Worm (Caenorhabditis elegans): Measurements from ENCODE around the gene Y105C5A.9.
"Not testable (repeated sequence)": the region's sequence is repeated elsewhere in the genome, so short reads cannot be mapped to it uniquely, and the experiment has no call there.

Gene Y105C5A.9

ce11 chrIV:15641699-15642098 lies 10.4 kb downstream of the Y105C5A.9 start, which contains the start of gene Y105C5A.12:
Gene Y105C5A.12 (minus strand): TSS chrIV:15641799.
- not testable (repeated sequence) for TF ChIP-seq aly-2 (tag; optimal IDR thresholded peaks at IDR 0.05); tag-97 (GFP tag; IDR thresholded peaks at IDR 0.05); R02D3.7 (tag; optimal IDR thresholded peaks at IDR 0.05)

- peak; percentile 71 for TF ChIP-seq nhr-77 (tag; optimal IDR thresholded peaks at IDR 0.05)
- peak; percentile 83 to 92 for TF ChIP-seq lsy-2 (tag; optimal IDR thresholded peaks at IDR 0.05)
- TF ChIP-seq aha-1 (tag), result peak; percentile 99
- TF ChIP-seq ceh-20 (GFP tag; IDR thresholded peaks at IDR 0.05), result peak; percentile 77
- TF ChIP-seq ces-1 (GFP tag; optimal IDR thresholded peaks at IDR 0.05), result peak; percentile 55
- TF ChIP-seq zfp-2 (tag; optimal IDR thresholded peaks at IDR 0.05), result peak; percentile 28
- TF ChIP-seq mdt-29 (GFP tag; IDR thresholded peaks at IDR 0.05), result 0 out of 2 replicates have a peak, but pooled peaks have one; percentile 20
- TF ChIP-seq arid-1 (GFP tag; conservative IDR thresholded peaks at IDR 0.05), result peak; percentile 73
- peak; percentile 86 for TF ChIP-seq mep-1 (tag; optimal IDR thresholded peaks at IDR 0.05)
- 0 out of 2 replicates have a peak, but pooled peaks have one; percentile 44 for TF ChIP-seq snpc-1.2 (GFP tag; IDR thresholded peaks at IDR 0.05)
- peak; percentile 90 for TF ChIP-seq ctbp-1 (GFP tag; IDR thresholded peaks at IDR 0.05)
- TF ChIP-seq rbr-2 (tag; optimal IDR thresholded peaks at IDR 0.05), result peak; percentile 92
- peak; percentile 79 for TF ChIP-seq lin-38 (GFP tag; IDR thresholded peaks at IDR 0.05)
- TF ChIP-seq ztf-7 (tag; optimal IDR thresholded peaks at IDR 0.05), result peak; percentile 64
- TF ChIP-seq gei-8 (GFP tag; optimal IDR thresholded peaks at IDR 0.05), result peak; percentile 19
- TF ChIP-seq tra-1 (GFP tag; IDR thresholded peaks at IDR 0.05), result 0 out of 2 replicates have a peak, but pooled peaks have one; percentile 21
- peak; percentile 77 for TF ChIP-seq egl-43 (GFP tag; IDR thresholded peaks at IDR 0.05)
- TF ChIP-seq daf-19 (GFP tag; conservative IDR thresholded peaks at IDR 0.05), result peak; percentile 81; the same call in 1 of the 2 replicates
- TF ChIP-seq jun-1 (tag; optimal IDR thresholded peaks at IDR 0.05), result peak; percentile 64
- peak; percentile 70; the same call in 1 of the 2 replicates for TF ChIP-seq php-3 (GFP tag; IDR thresholded peaks at IDR 0.05)
- peak; percentile 68 for TF ChIP-seq nhr-28 (tag; optimal IDR thresholded peaks at IDR 0.05)
- peak; percentile 85 for TF ChIP-seq dve-1 (tag; optimal IDR thresholded peaks at IDR 0.05; ENCODE audit: insufficient read depth)
- TF ChIP-seq spr-3 (GFP tag; optimal IDR thresholded peaks at IDR 0.05), result peak; percentile 22
- TF ChIP-seq fkh-10 (GFP tag; optimal IDR thresholded peaks at IDR 0.05), result peak; percentile 56
- TF ChIP-seq dmd-6 (GFP tag; IDR thresholded peaks at IDR 0.05), result peak; percentile 81
- TF ChIP-seq pha-4 (GFP tag; IDR thresholded peaks at IDR 0.05), result peak; percentile 72
- peak; percentile 36 for TF ChIP-seq pha-4 (tag; optimal IDR thresholded peaks at IDR 0.05)
- peak; percentile 54; the same call in 1 of the 2 replicates for TF ChIP-seq lin-29 (GFP tag; IDR thresholded peaks at IDR 0.05)
- TF ChIP-seq unc-62 (GFP tag; optimal IDR thresholded peaks at IDR 0.05 in 1 of 2), result peak in 1 of 2 experiments; percentile 99
- not testable (repeated sequence) for TF ChIP-seq unc-62 (tag; optimal IDR thresholded peaks at IDR 0.05)
- peak; percentile 93 for TF ChIP-seq hlh-30 (tag; optimal IDR thresholded peaks at IDR 0.05; ENCODE audit: insufficient read depth)
- TF ChIP-seq lin-13 (GFP tag; optimal IDR thresholded peaks at IDR 0.05), result peak; percentile 57
- peak; percentile 72 for TF ChIP-seq spr-1 (tag; optimal IDR thresholded peaks at IDR 0.05)
- TF ChIP-seq nhr-42 (GFP tag; IDR thresholded peaks at IDR 0.05), result peak; percentile 60; the same call in 1 of the 2 replicates
- peak; percentile 86 for TF ChIP-seq F37D6.2 (tag; optimal IDR thresholded peaks at IDR 0.05)
- peak; percentile 76 for TF ChIP-seq zip-2 (tag; optimal IDR thresholded peaks at IDR 0.05)
- peak in 1 of 2 experiments; percentile 12 for TF ChIP-seq daf-16 (GFP tag; optimal IDR thresholded peaks at IDR 0.05)
- TF ChIP-seq daf-16 (tag; optimal IDR thresholded peaks at IDR 0.05), result peak; percentile 82
- peak; percentile 47 for TF ChIP-seq nhr-25 (tag; optimal IDR thresholded peaks at IDR 0.05; ENCODE audit: borderline replicate concordance, insufficient read depth)
- TF ChIP-seq nhr-48 (tag; optimal IDR thresholded peaks at IDR 0.05), result peak; percentile 52
- TF ChIP-seq mxl-3 (GFP tag; optimal IDR thresholded peaks at IDR 0.05), result peak; percentile 61
- peak; percentile 38 for TF ChIP-seq nhr-11 (tag; optimal IDR thresholded peaks at IDR 0.05)
- TF ChIP-seq F10B5.3 (tag; optimal IDR thresholded peaks at IDR 0.05), result peak; percentile 53
- peak; percentile 59; the same call in 1 of the 2 replicates for TF ChIP-seq saeg-2 (GFP tag; IDR thresholded peaks at IDR 0.05)
Observed at ce11 chrIV:15646418-15647220, 15.3 kb downstream of the Y105C5A.9 start, which contains the start of the genes Y105C5A.1268 and Y105C5A.1272. Gene Y105C5A.1268 (minus strand): TSS chrIV:15646468. Gene Y105C5A.1272 (plus strand): TSS chrIV:15646992.

Measured in whole organism, L4 larva.